Worm (Caenorhabditis elegans): ENCODE data around the gene col-101.
A peak's percentile ranks its signal among the peaks of the same experiment; 100 is the strongest.

The col-101 gene

ce11 chrIV:295734-296201 lies 31.1 kb downstream of the col-101 start (continued):
- TF ChIP-seq alr-1 (tag; optimal IDR thresholded peaks at IDR 0.05; ENCODE audit: borderline replicate concordance) (no peak), sox-4 (tag; optimal IDR thresholded peaks at IDR 0.05) (no peak), hlh-4 (tag; optimal IDR thresholded peaks at IDR 0.05) (no peak), efl-3 (GFP tag; optimal IDR thresholded peaks at IDR 0.05) (no peak), nhr-71 (tag; optimal IDR thresholded peaks at IDR 0.05) (peak; percentile 70), swsn-7 (tag; optimal IDR thresholded peaks at IDR 0.05) (no peak), nhr-20 (tag; optimal IDR thresholded peaks at IDR 0.05) (peak; percentile 70), fos-1 (tag; optimal IDR thresholded peaks at IDR 0.05) (no peak), elt-3 (tag; optimal IDR thresholded peaks at IDR 0.05) (peak in 2 of 6 experiments; percentile 37 to 45), fkh-8 (tag; optimal IDR thresholded peaks at IDR 0.05) (no peak), nhr-85 (tag) (no peak), ceh-63 (GFP tag; optimal IDR thresholded peaks at IDR 0.05) (no peak), grh-1 (GFP tag; IDR thresholded peaks at IDR 0.05) (no peak), rnt-1 (tag; optimal IDR thresholded peaks at IDR 0.05) (no peak), vab-15 (tag; optimal IDR thresholded peaks at IDR 0.05) (no peak), lin-35 (GFP tag; optimal IDR thresholded peaks at IDR 0.05) (peak in 1 of 2 experiments; percentile 76), hlh-17 (GFP tag; optimal IDR thresholded peaks at IDR 0.05; ENCODE audit: borderline replicate concordance) (no peak), pag-3 (tag; optimal IDR thresholded peaks at IDR 0.05; ENCODE audit: borderline replicate concordance, insufficient read depth) (no peak), efl-1 (optimal IDR thresholded peaks at IDR 0.05) (no peak), efl-1 (GFP tag; optimal IDR thresholded peaks at IDR 0.05 in 1 of 2) (peak in 1 of 2 experiments; percentile 70), egl-13 (tag; optimal IDR thresholded peaks at IDR 0.05) (no peak), C34B4.2 (tag; optimal IDR thresholded peaks at IDR 0.05) (no peak), hpl-2 (GFP tag; optimal IDR thresholded peaks at IDR 0.05) (no peak), sup-37 (GFP tag; optimal IDR thresholded peaks at IDR 0.05) (no peak), C04F5.9 (tag; optimal IDR thresholded peaks at IDR 0.05) (no peak), snu-23 (GFP tag; optimal IDR thresholded peaks at IDR 0.05) (peak; percentile 34), nhr-47 (tag; optimal IDR thresholded peaks at IDR 0.05) (peak; percentile 2), mdl-1 (tag; optimal IDR thresholded peaks at IDR 0.05) (peak in 1 of 2 experiments; percentile 54), egl-27 (tag; optimal IDR thresholded peaks at IDR 0.05) (no peak), nhr-28 (tag; optimal IDR thresholded peaks at IDR 0.05) (no peak), lin-15B (tag; optimal IDR thresholded peaks at IDR 0.05) (no peak), zip-4 (GFP tag; optimal IDR thresholded peaks at IDR 0.05) (no peak), ceh-88 (GFP tag; IDR thresholded peaks at IDR 0.05) (no peak), nhr-11 (tag; optimal IDR thresholded peaks at IDR 0.05) (no peak), aly-2 (tag; optimal IDR thresholded peaks at IDR 0.05) (no peak), irx-1 (tag; optimal IDR thresholded peaks at IDR 0.05) (no peak), nhr-76 (tag; optimal IDR thresholded peaks at IDR 0.05) (no peak), ces-1 (GFP tag; optimal IDR thresholded peaks at IDR 0.05) (no peak), fkh-4 (tag; optimal IDR thresholded peaks at IDR 0.05; ENCODE audit: borderline replicate concordance) (no peak), elt-2 (tag; optimal IDR thresholded peaks at IDR 0.05) (peak; percentile 81), lir-3 (tag; optimal IDR thresholded peaks at IDR 0.05; ENCODE audit: poor library complexity) (no peak), jun-1 (tag; optimal IDR thresholded peaks at IDR 0.05) (peak; percentile 20), ztf-4 (tag; optimal IDR thresholded peaks at IDR 0.05) (no peak), aha-1 (tag; optimal IDR thresholded peaks at IDR 0.05) (no peak)

Data from whole organism, L1 larva.